Fruit fly (Drosophila melanogaster) whole organism, embryonic: Measurements from ENCODE around the gene crq.

Source experiments
- Bteb2 ChIP-seq: fragments of 200-800 bp; sonication (Bioruptor generic); optimal IDR thresholded peaks from 2 replicates; lab custom pipeline; 2016; ENCODE audit warnings: missing biosample characterization, missing genetic modification characterization
- C15 ChIP-seq: fragments of 200-800 bp; sonication (Bioruptor generic); IDR thresholded peaks from 3 replicates; pipeline ENCODE4 v1.3.6; 2022; ENCODE audit warnings: missing biosample characterization, missing genetic modification characterization
- CG1024 ChIP-seq: fragments of 200-800 bp; sonication (Bioruptor generic); IDR thresholded peaks from 2 replicates; pipeline ENCODE4 v1.3.6; 2022; ENCODE audit warnings: missing biosample characterization, missing genetic modification characterization
- CG10654 ChIP-seq: fragments of 200-800 bp; sonication (Bioruptor generic); optimal IDR thresholded peaks from 2 replicates; lab custom pipeline; 2016; ENCODE audit warnings: missing biosample characterization, missing genetic modification characterization
- CG10959 ChIP-seq: fragments of 200-800 bp; sonication (Bioruptor generic); IDR thresholded peaks from 2 replicates; pipeline ENCODE4 v1.3.6; 2022; ENCODE audit warnings: missing biosample characterization, missing genetic modification characterization
- CG11695 ChIP-seq: fragments of 200-800 bp; sonication (Bioruptor generic); IDR thresholded peaks from 3 replicates; pipeline ENCODE4 v1.3.6; 2022; ENCODE audit warnings: missing biosample characterization, missing genetic modification characterization
- CG15073 ChIP-seq: fragments of 200-800 bp; sonication (Bioruptor generic); optimal IDR thresholded peaks from 2 replicates; lab custom pipeline; 2016; ENCODE audit warnings: missing biosample characterization, missing genetic modification characterization
- CG1529 ChIP-seq: fragments of 200-800 bp; sonication (Bioruptor generic); optimal IDR thresholded peaks from 3 replicates; lab custom pipeline; 2018; ENCODE audit warnings: missing biosample characterization, missing genetic modification characterization
- CG15514 ChIP-seq: fragments of 200-800 bp; sonication (Bioruptor generic); optimal IDR thresholded peaks from 3 replicates; lab custom pipeline; 2017; ENCODE audit warnings: missing biosample characterization, missing genetic modification characterization, mild to moderate bottlenecking, moderate library complexity, missing genetic modification reagents
- CG15696 ChIP-seq: fragments of 200-800 bp; sonication (Bioruptor generic); optimal IDR thresholded peaks from 2 replicates; lab custom pipeline; 2019; ENCODE audit warnings: missing biosample characterization, mild to moderate bottlenecking, missing genetic modification characterization, moderate library complexity
- CG17385 ChIP-seq: fragments of 200-800 bp; sonication (Bioruptor generic); optimal IDR thresholded peaks from 3 replicates; lab custom pipeline; 2018; ENCODE audit warnings: missing biosample characterization, mild to moderate bottlenecking, missing genetic modification characterization
- CG17612 ChIP-seq: fragments of 200-800 bp; sonication (Bioruptor generic); IDR thresholded peaks from 2 replicates; pipeline ENCODE4 v1.3.6; 2022; ENCODE audit warnings: missing biosample characterization, missing genetic modification characterization
- CG17802 ChIP-seq: fragments of 200-800 bp; sonication (Bioruptor generic); optimal IDR thresholded peaks from 2 replicates; lab custom pipeline; 2018; ENCODE audit warnings: missing biosample characterization, mild to moderate bottlenecking, missing genetic modification characterization, moderate library complexity
- CG18262 ChIP-seq: fragments of 200-800 bp; optimal IDR thresholded peaks from 3 replicates; lab custom pipeline; 2019; ENCODE audit warnings: missing biosample characterization, mild to moderate bottlenecking, missing genetic modification characterization, moderate library complexity
- CG18599 ChIP-seq: fragments of 200-800 bp; sonication (Bioruptor generic); optimal IDR thresholded peaks from 3 replicates; lab custom pipeline; 2017; ENCODE audit warnings: missing biosample characterization, missing genetic modification characterization, mild to moderate bottlenecking, moderate library complexity, missing genetic modification reagents
- CG3838 ChIP-seq: fragments of 200-800 bp; sonication (Bioruptor generic); optimal IDR thresholded peaks from 3 replicates; lab custom pipeline; 2016; ENCODE audit warnings: missing biosample characterization, missing genetic modification characterization
- CG4730 ChIP-seq: fragments of 200-800 bp; sonication (Bioruptor generic); IDR thresholded peaks from 2 replicates; pipeline ENCODE4 v1.3.6; 2022; ENCODE audit warnings: missing biosample characterization, missing genetic modification characterization
- CG6689 ChIP-seq: fragments of 200-800 bp; sonication (Bioruptor generic); IDR thresholded peaks from 2 replicates; pipeline ENCODE4 v1.3.6; 2022; ENCODE audit warnings: missing biosample characterization, missing genetic modification characterization
- CG6765 ChIP-seq: fragments of 200-800 bp; sonication (Bioruptor generic); optimal IDR thresholded peaks from 3 replicates; lab custom pipeline; 2017; ENCODE audit warnings: missing biosample characterization, mild to moderate bottlenecking, missing genetic modification characterization
- CG6813 ChIP-seq: fragments of 200-800 bp; sonication (Bioruptor generic); optimal IDR thresholded peaks from 2 replicates; lab custom pipeline; 2017; ENCODE audit warnings: missing biosample characterization, missing genetic modification characterization, mild to moderate bottlenecking, moderate library complexity, missing genetic modification reagents
- CG8944 ChIP-seq: fragments of 200-800 bp; sonication (Bioruptor generic); optimal IDR thresholded peaks from 3 replicates; lab custom pipeline; 2016; ENCODE audit warnings: missing biosample characterization, missing genetic modification characterization
- CG9727 ChIP-seq: fragments of 200-800 bp; sonication (Bioruptor generic); optimal IDR thresholded peaks from 3 replicates; lab custom pipeline; 2017; ENCODE audit warnings: missing biosample characterization, mild to moderate bottlenecking, missing genetic modification characterization
- CG9817 ChIP-seq: fragments of 200-800 bp; sonication (Bioruptor generic); optimal IDR thresholded peaks from 2 replicates; lab custom pipeline; 2018; ENCODE audit warnings: missing biosample characterization, mild to moderate bottlenecking, missing genetic modification characterization, moderate library complexity
- CrebB ChIP-seq: fragments of 200-800 bp; sonication (Bioruptor generic); optimal IDR thresholded peaks from 3 replicates; lab custom pipeline; 2018; ENCODE audit warnings: missing biosample characterization, mild to moderate bottlenecking, missing genetic modification characterization
- Dip2 ChIP-seq: fragments of 200-800 bp; sonication (Bioruptor generic); IDR thresholded peaks from 2 replicates; pipeline ENCODE4 v1.3.6; 2022; ENCODE audit warnings: missing biosample characterization, missing genetic modification characterization
- Dip3 ChIP-seq: fragments of 200-800 bp; sonication (Bioruptor generic); optimal IDR thresholded peaks from 3 replicates; lab custom pipeline; 2016; ENCODE audit warnings: missing biosample characterization, missing genetic modification characterization
- E2f2 ChIP-seq: fragments of 200-800 bp; sonication (Bioruptor generic); IDR thresholded peaks from 2 replicates; pipeline ENCODE4 v1.3.6; 2022; ENCODE audit warnings: missing biosample characterization, missing genetic modification characterization
- Eip74EF ChIP-seq, 2 experiments: fragments of 200-800 bp in 1 of 2; fragments of >200 bp in 1 of 2; sonication (Bioruptor generic) in 1 of 2; optimal IDR thresholded peaks; 2 replicates each; lab custom pipeline; 2017 to 2019; ENCODE audit warnings: missing biosample characterization in 2 of 2, missing genetic modification characterization in 2 of 2, mild to moderate bottlenecking in 1 of 2, moderate library complexity in 1 of 2
- Hr39 ChIP-seq: fragments of >200 bp; optimal IDR thresholded peaks from 2 replicates; lab custom pipeline; 2017
- MESR4 ChIP-seq: fragments of 200-800 bp; sonication (Bioruptor generic); optimal IDR thresholded peaks from 2 replicates; lab custom pipeline; 2018; ENCODE audit warnings: missing biosample characterization, mild to moderate bottlenecking, missing genetic modification characterization, moderate library complexity
- Optix ChIP-seq: fragments of 200-800 bp; sonication (Bioruptor generic); IDR thresholded peaks from 3 replicates; pipeline ENCODE4 v1.3.6; 2022; ENCODE audit warnings: missing biosample characterization, missing genetic modification characterization
- Sin3A ChIP-seq: fragments of >200 bp; optimal IDR thresholded peaks from 2 replicates; lab custom pipeline; 2018
- Stat92E ChIP-seq, 3 experiments: fragments of >200 bp in 2 of 3; fragments of 200-800 bp in 1 of 3; sonication (Bioruptor generic) in 1 of 3; optimal IDR thresholded peaks; 2 replicates each; lab custom pipeline; 2017 to 2019; ENCODE audit warnings: missing biosample characterization in 3 of 3, missing genetic modification characterization in 3 of 3, mild to moderate bottlenecking in 1 of 3, moderate library complexity in 1 of 3
- dati ChIP-seq: fragments of 200-800 bp; sonication (Bioruptor generic); IDR thresholded peaks from 2 replicates; pipeline ENCODE4 v1.3.6; 2022; ENCODE audit warnings: missing biosample characterization, missing genetic modification characterization
- dysf ChIP-seq: fragments of 200-800 bp; sonication (Bioruptor generic); IDR thresholded peaks from 3 replicates; pipeline ENCODE4 v1.3.6; 2022; ENCODE audit warnings: missing biosample characterization, missing genetic modification characterization
- emc ChIP-seq: fragments of 200-800 bp; sonication (Bioruptor generic); optimal IDR thresholded peaks from 2 replicates; lab custom pipeline; 2016; ENCODE audit warnings: missing biosample characterization, missing genetic modification characterization
- eyg ChIP-seq: fragments of 200-800 bp; sonication (Bioruptor generic); optimal IDR thresholded peaks from 3 replicates; lab custom pipeline; 2016; ENCODE audit warnings: missing biosample characterization, missing genetic modification characterization
- fd102C ChIP-seq: fragments of 200-800 bp; sonication (Bioruptor generic); optimal IDR thresholded peaks from 2 replicates; lab custom pipeline; 2018; ENCODE audit warnings: missing biosample characterization, mild to moderate bottlenecking, missing genetic modification characterization, moderate library complexity
- fd96Cb ChIP-seq: fragments of 200-800 bp; sonication (Bioruptor generic); optimal IDR thresholded peaks from 2 replicates; lab custom pipeline; 2018; ENCODE audit warnings: missing biosample characterization, mild to moderate bottlenecking, missing genetic modification characterization, moderate library complexity
- ftz-f1 ChIP-seq: fragments of 200-800 bp; sonication (Bioruptor generic); optimal IDR thresholded peaks from 2 replicates; lab custom pipeline; 2016; ENCODE audit warnings: missing biosample characterization, missing genetic modification characterization
- gce ChIP-seq: fragments of 200-800 bp; sonication (Bioruptor generic); IDR thresholded peaks from 3 replicates; pipeline ENCODE4 v1.3.6; 2022; ENCODE audit warnings: missing biosample characterization, missing genetic modification characterization
- insv ChIP-seq, 2 experiments: fragments of 200-800 bp; sonication (Bioruptor generic); optimal IDR thresholded peaks; 3 replicates each; lab custom pipeline; 2016 to 2018; ENCODE audit warnings: missing biosample characterization in 2 of 2, missing genetic modification characterization in 2 of 2
- inv ChIP-seq: fragments of 200-800 bp; sonication (Bioruptor generic); IDR thresholded peaks from 2 replicates; pipeline ENCODE4 v1.3.6; 2022; ENCODE audit warnings: missing biosample characterization, missing genetic modification characterization; ENCODE audit not compliant: partially characterized antibody
- knrl ChIP-seq: fragments of 200-800 bp; sonication (Bioruptor generic); IDR thresholded peaks from 3 replicates; pipeline ENCODE4 v1.3.6; 2022; ENCODE audit warnings: missing biosample characterization, missing genetic modification characterization; ENCODE audit not compliant: partially characterized antibody
- lilli ChIP-seq: fragments of 200-800 bp; sonication (Bioruptor generic); optimal IDR thresholded peaks from 3 replicates; lab custom pipeline; 2016; ENCODE audit warnings: missing biosample characterization, missing genetic modification characterization
- slou ChIP-seq: fragments of 200-800 bp; sonication (Bioruptor generic); optimal IDR thresholded peaks from 3 replicates; lab custom pipeline; 2016; ENCODE audit warnings: missing biosample characterization, missing genetic modification characterization
- ssp ChIP-seq: fragments of 200-800 bp; sonication (Bioruptor generic); IDR thresholded peaks from 2 replicates; pipeline ENCODE4 v1.3.6; 2022; ENCODE audit warnings: missing biosample characterization, missing genetic modification characterization
- tap ChIP-seq: fragments of 200-800 bp; optimal IDR thresholded peaks from 3 replicates; lab custom pipeline; 2019; ENCODE audit warnings: missing biosample characterization, mild to moderate bottlenecking, missing genetic modification characterization, moderate library complexity
- tgo ChIP-seq: fragments of 200-800 bp; sonication (Bioruptor generic); IDR thresholded peaks from 3 replicates; pipeline ENCODE4 v1.3.6; 2022; ENCODE audit warnings: missing biosample characterization, missing genetic modification characterization
- tna ChIP-seq: fragments of 200-800 bp; sonication (Bioruptor generic); IDR thresholded peaks from 2 replicates; pipeline ENCODE4 v1.3.6; 2022; ENCODE audit warnings: missing biosample characterization, missing genetic modification characterization; ENCODE audit not compliant: partially characterized antibody

Gene crq

dm6 chr2L:419620-420184 is 33.1 kb downstream of the crq start, which contains the start of the genes CG13690 and RpLP1 (continued):
- TF ChIP-seq CG18599 (GFP tag; lab: Kevin White, UChicago) (peak; percentile 82), Dip2 (GFP tag; lab: Robert Waterston, UW) (no peak), Eip74EF (GFP tag; optimal IDR thresholded peaks at IDR 0.05; lab: Kevin White, UChicago) (peak in 1 of 2 experiments; percentile 76), CG4730 (GFP tag; lab: Robert Waterston, UW) (no peak), CG1529 (GFP tag; lab: Kevin White, UChicago) (peak; percentile 74), CG6813 (GFP tag; lab: Kevin White, UChicago) (peak; percentile 87), CG9817 (tag; lab: Kevin White, UChicago) (peak; percentile 59), CG15696 (peak; percentile 29), CG9727 (peak; percentile 93), dysf (GFP tag; lab: Robert Waterston, UW) (peak; percentile 59; the same call in 2 of the 3 replicates), Hr39 (lab: Kevin White, UChicago) (no peak), MESR4 (GFP tag; lab: Kevin White, UChicago) (peak; percentile 99), slou (GFP tag; lab: Kevin White, UChicago) (peak; percentile 39), Dip3 (peak; percentile 56), dati (GFP tag; lab: Robert Waterston, UW) (no peak), emc (GFP tag; lab: Kevin White, UChicago) (peak; percentile 42), tna (GFP tag; lab: Robert Waterston, UW) (no peak), Optix (GFP tag; lab: Robert Waterston, UW) (peak; percentile 24; the same call in 1 of the 3 replicates), tap (peak; percentile 73), ftz-f1 (GFP tag; lab: Kevin White, UChicago) (peak; percentile 23), ssp (peak; percentile 19; the same call in 1 of the 2 replicates), CG17612 (no peak; the same call in 1 of the 2 replicates), inv (no peak), Stat92E (GFP tag; optimal IDR thresholded peaks at IDR 0.05; lab: Kevin White, UChicago) (peak in 1 of 3 experiments; percentile 85), CG1024 (GFP tag; lab: Robert Waterston, UW) (peak; percentile 43; the same call in 1 of the 2 replicates), CG17802 (peak; percentile 9), CG17385 (peak; percentile 84), eyg (peak; percentile 72), fd102C (peak; percentile 71), CG3838 (GFP tag; lab: Kevin White, UChicago) (peak; percentile 5), E2f2 (GFP tag; lab: Robert Waterston, UW) (peak; percentile 82), CG18262 (tag; lab: Kevin White, UChicago) (peak; percentile 74), CG10654 (GFP tag; lab: Kevin White, UChicago) (peak; percentile 15), CG6689 (GFP tag; lab: Robert Waterston, UW) (no peak), CrebB (peak; percentile 88), CG6765 (GFP tag; lab: Kevin White, UChicago) (peak; percentile 93), fd96Cb (tag; lab: Kevin White, UChicago) (no peak), knrl (no peak), CG15514 (GFP tag; lab: Kevin White, UChicago) (peak; percentile 88), CG11695 (peak; percentile 51; the same call in 2 of the 3 replicates), gce (GFP tag; lab: Robert Waterston, UW) (peak; percentile 69; the same call in 1 of the 3 replicates), Sin3A (peak; percentile 66), C15 (GFP tag; lab: Robert Waterston, UW) (peak; percentile 54; the same call in 1 of the 3 replicates), tgo (GFP tag; lab: Robert Waterston, UW) (peak; percentile 31; the same call in 2 of the 3 replicates), CG8944 (GFP tag; lab: Kevin White, UChicago) (peak; percentile 47), CG10959 (GFP tag; lab: Robert Waterston, UW) (no peak), Bteb2 (GFP tag; lab: Kevin White, UChicago) (peak; percentile 70), lilli (GFP tag; lab: Kevin White, UChicago) (peak; percentile 49), CG15073 (GFP tag; lab: Kevin White, UChicago) (no peak), insv (GFP tag; optimal IDR thresholded peaks at IDR 0.05; lab: Kevin White, UChicago) (peak in 1 of 2 experiments; percentile 60)
